Worm (Caenorhabditis elegans) whole organism, early embryonic: ENCODE measurements around the gene ZK688.1.
A peak's percentile ranks its signal among the peaks of the same experiment; 100 is the strongest.

ENCODE experiments used
- B0310.2 ChIP-seq: sonication (generic microtip); optimal IDR thresholded peaks from 2 replicates; lab custom pipeline; 2016; ENCODE audit warnings: mild to moderate bottlenecking, missing genetic modification characterization, missing compliant biosample characterization
- F13C5.2 ChIP-seq: sonication (generic microtip); optimal IDR thresholded peaks from 2 replicates; lab custom pipeline; 2017; ENCODE audit warnings: mild to moderate bottlenecking, missing genetic modification characterization, inconsistent platforms, missing compliant biosample characterization
- aly-1 ChIP-seq: sonication (generic microtip); optimal IDR thresholded peaks from 2 replicates; lab custom pipeline; 2016; ENCODE audit warnings: missing genetic modification characterization, missing compliant biosample characterization
- ama-1 ChIP-seq: fragments of 150-350 bp; optimal IDR thresholded peaks from 2 replicates; lab custom pipeline; 2014
- ceh-13 ChIP-seq: fragments of 200-800 bp; sonication (Bioruptor generic); optimal IDR thresholded peaks from 2 replicates; lab custom pipeline; 2018; ENCODE audit warnings: mild to moderate bottlenecking, missing genetic modification characterization, missing compliant biosample characterization
- ceh-36 ChIP-seq: sonication (generic microtip); optimal IDR thresholded peaks from 2 replicates; lab custom pipeline; 2016; ENCODE audit warnings: missing genetic modification characterization, inconsistent platforms, missing compliant biosample characterization
- ets-7 ChIP-seq: sonication (generic microtip); optimal IDR thresholded peaks from 2 replicates; lab custom pipeline; 2016; ENCODE audit warnings: missing genotype, missing genetic modification characterization, missing compliant biosample characterization
- flt-1 ChIP-seq: fragments of 200-800 bp; sonication (Bioruptor generic); IDR thresholded peaks from 2 replicates; pipeline ENCODE4 v1.3.6; 2022; ENCODE audit warnings: missing genetic modification characterization, missing compliant biosample characterization
- hmbx-1 ChIP-seq: sonication (generic microtip); optimal IDR thresholded peaks from 2 replicates; lab custom pipeline; 2016; ENCODE audit warnings: mild to moderate bottlenecking, missing genetic modification characterization, missing compliant biosample characterization
- hmg-4 ChIP-seq: fragments of 200-800 bp; sonication (Bioruptor generic); optimal IDR thresholded peaks from 2 replicates; lab custom pipeline; 2018; ENCODE audit warnings: mild to moderate bottlenecking, missing genetic modification characterization, missing compliant biosample characterization
- hnd-1 ChIP-seq: sonication (generic microtip); optimal IDR thresholded peaks from 2 replicates; lab custom pipeline; 2016; ENCODE audit warnings: missing genetic modification characterization, missing compliant biosample characterization
- pes-1 ChIP-seq: fragments of 200-800 bp; sonication (Bioruptor generic); IDR thresholded peaks from 2 replicates; pipeline ENCODE4 v1.3.6; 2022; ENCODE audit warnings: missing genetic modification reagents, missing genetic modification characterization, missing compliant biosample characterization
- scrt-1 ChIP-seq: fragments of 200-800 bp; sonication (Bioruptor generic); IDR thresholded peaks from 2 replicates; pipeline ENCODE4 v1.3.6; 2022; ENCODE audit warnings: missing genetic modification characterization, missing compliant biosample characterization
- sea-1 ChIP-seq: fragments of 200-800 bp; sonication (Bioruptor generic); conservative IDR thresholded peaks from 2 replicates; pipeline ENCODE4 v1.3.6; 2022; ENCODE audit warnings: missing genetic modification characterization, missing compliant biosample characterization
- tbx-11 ChIP-seq: fragments of 200-800 bp; sonication (Bioruptor generic); IDR thresholded peaks from 2 replicates; pipeline ENCODE4 v1.3.6; 2022; ENCODE audit warnings: missing genetic modification characterization, missing compliant biosample characterization
- tbx-37 ChIP-seq: fragments of 200-800 bp; sonication (Bioruptor generic); conservative IDR thresholded peaks from 2 replicates; pipeline ENCODE4 v1.3.6; 2022; ENCODE audit warnings: missing genetic modification reagents, missing genetic modification characterization, missing compliant biosample characterization
- tra-4 ChIP-seq: sonication (generic microtip); optimal IDR thresholded peaks from 2 replicates; lab custom pipeline; 2017; ENCODE audit warnings: missing genetic modification characterization, missing compliant biosample characterization

ZK688.1 gene

DNA sequence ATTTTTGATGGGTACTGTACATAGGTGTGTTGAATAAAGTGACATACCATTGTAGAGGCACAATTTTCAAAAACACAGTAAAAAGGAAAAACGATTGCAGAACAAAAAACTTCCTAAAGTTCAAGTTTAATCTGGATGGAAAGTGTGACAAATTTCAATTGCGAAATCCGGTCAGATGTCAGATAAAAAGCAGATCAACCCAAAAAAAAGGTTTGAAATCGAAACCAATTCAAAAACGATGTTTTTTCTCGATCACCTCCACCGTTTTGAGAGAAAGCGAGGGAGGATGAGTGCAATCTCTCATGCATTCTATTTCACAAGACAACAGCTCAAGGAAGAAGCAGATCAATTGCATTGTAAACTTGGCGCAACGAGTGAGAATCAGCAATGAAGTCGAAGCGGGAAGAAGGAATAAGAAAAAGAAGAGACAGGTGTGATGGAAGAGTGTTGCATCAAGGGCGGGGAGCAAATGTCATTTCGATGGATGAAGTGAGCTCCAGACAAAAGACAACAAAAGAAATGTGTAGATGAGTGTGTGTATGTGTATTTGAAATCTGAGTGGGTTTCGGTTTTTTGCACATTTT, 29.1 kb upstream of the ZK688.1 start:
- no peak for TF ChIP-seq tbx-11 (GFP tag; lab: Robert Waterston, UW)
- no peak for TF ChIP-seq hmg-4
- TF ChIP-seq hmbx-1 (tag; lab: Kevin White, UChicago): no peak
- no peak for TF ChIP-seq ama-1
- no peak for TF ChIP-seq ceh-36 (tag; lab: Kevin White, UChicago)
- TF ChIP-seq flt-1: no peak
- TF ChIP-seq F13C5.2 (tag; lab: Kevin White, UChicago): no peak
- TF ChIP-seq aly-1 (tag; lab: Kevin White, UChicago): no peak
- no peak for TF ChIP-seq ceh-13
- TF ChIP-seq tra-4: no peak

- TF ChIP-seq aly-1 (tag; lab: Kevin White, UChicago) (no peak), tbx-37 (GFP tag; lab: Robert Waterston, UW) (no peak), hnd-1 (no peak)
Observed at ce11 chrIII:7882900-7883299, 26.5 kb upstream of the ZK688.1 start, which contains the start of gene ZK688.9. Gene ZK688.9, minus strand, starts transcription at chrIII:7883000.

- TF ChIP-seq scrt-1 (GFP tag; lab: Robert Waterston, UW) (no peak), hmg-4 (no peak), ets-7 (no peak)
Observed at ce11 chrIII:7884863-7885262, 24.5 kb upstream of the ZK688.1 start, which contains the start of gene ZK688.11. Gene ZK688.11, minus strand, starts transcription at chrIII:7884963.

DNA sequence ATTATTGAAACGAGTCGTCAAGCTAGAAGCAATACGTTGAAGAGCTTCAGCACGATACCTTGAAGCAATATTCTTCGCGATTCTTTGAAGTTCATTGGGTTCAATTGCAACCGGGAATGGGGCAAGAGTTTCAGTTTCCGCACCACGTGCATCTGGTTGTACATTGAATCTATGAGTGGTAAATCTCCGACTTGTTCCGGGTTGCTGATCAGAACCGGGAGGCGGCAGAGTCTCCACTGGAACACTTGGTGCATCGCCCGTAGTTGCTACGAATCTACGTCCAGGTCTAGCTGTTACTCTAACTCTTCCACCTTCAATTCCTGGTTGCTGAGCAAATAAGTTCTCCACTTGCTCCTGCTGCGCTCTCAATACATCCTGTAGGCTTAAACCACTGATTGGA, 20.3 kb upstream of the ZK688.1 start:
- no peak for TF ChIP-seq pes-1 (GFP tag; lab: Robert Waterston, UW)

DNA sequence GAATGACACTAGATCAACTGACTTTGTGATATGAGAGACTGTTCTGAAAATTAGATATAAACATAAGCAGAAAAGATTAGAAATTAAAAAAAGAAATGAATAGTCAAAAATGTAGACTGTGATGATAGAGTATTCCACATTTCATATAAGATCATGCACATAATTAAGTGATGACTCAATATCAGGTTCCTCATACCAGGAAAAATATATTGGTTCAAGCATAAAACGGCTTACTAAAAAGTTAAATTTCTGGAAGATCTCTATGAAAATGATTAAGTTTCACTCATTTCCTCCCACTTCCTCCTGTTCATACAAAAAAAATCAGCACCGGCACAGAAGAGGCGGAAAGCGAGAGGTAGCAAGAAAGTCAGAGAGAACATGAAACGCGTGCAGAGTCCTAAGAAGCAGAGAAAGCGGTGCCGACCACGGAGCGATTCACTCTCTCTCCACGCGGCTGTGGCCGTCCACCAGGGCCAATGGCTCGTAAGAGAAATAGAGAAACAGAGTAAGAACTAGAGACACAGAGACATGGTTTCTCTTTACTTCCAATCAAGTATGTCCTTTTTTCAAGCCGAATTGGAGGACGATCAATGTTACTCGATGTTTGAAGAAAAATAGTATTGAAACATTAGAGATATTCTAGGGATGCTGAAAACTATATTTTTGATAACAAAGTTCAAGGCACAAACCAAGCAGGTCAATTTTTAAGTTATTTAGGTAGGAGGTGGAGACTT, 17.6 kb upstream of the ZK688.1 start, which contains the start of the genes ZK688.5 and fahd-1:
ZK688.5 (minus strand) TSS at position 51 of the 734 bp plus-strand sequence.
fahd-1 (plus strand) TSS at position 684 of the 734 bp plus-strand sequence.
- TF ChIP-seq scrt-1 (GFP tag; lab: Robert Waterston, UW) (no peak), sea-1 (GFP tag; lab: Robert Waterston, UW) (peak; percentile 58; the same call in 1 of the 2 replicates), ceh-36 (tag; lab: Kevin White, UChicago) (no peak), flt-1 (no peak), F13C5.2 (tag; lab: Kevin White, UChicago) (peak; percentile 10)

DNA sequence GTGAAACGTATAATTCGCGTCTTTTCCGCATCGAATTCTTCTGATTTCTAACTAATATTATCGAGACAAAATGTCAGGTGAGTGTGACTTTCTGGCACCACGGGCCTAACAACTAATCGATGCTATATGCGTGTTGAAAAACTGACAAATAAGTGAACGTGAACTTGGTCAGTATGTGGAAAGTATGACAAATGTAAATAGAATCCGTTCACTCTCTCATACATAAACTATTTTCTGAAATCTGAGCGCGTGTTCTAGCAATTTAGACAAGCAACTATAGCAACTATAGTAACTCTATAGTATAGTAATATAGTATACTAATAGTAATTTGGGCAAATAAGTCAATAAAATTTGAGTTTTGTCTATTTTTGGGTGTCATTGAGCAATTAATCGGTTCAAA, 17.0 kb upstream of the ZK688.1 start:
- TF ChIP-seq ama-1: no peak
- TF ChIP-seq tra-4: no peak
- no peak for TF ChIP-seq aly-1 (tag; lab: Kevin White, UChicago)
- TF ChIP-seq ceh-13: no peak
- TF ChIP-seq F13C5.2 (tag; lab: Kevin White, UChicago): no peak
- TF ChIP-seq flt-1: no peak
- no peak for TF ChIP-seq ets-7
- TF ChIP-seq hmbx-1 (tag; lab: Kevin White, UChicago): no peak
- no peak for TF ChIP-seq B0310.2 (tag; lab: Kevin White, UChicago)
- TF ChIP-seq tbx-11 (GFP tag; lab: Robert Waterston, UW): no peak
- no peak for TF ChIP-seq pes-1 (GFP tag; lab: Robert Waterston, UW)
- TF ChIP-seq sea-1 (GFP tag; lab: Robert Waterston, UW): no peak
- no peak for TF ChIP-seq hnd-1
- TF ChIP-seq ceh-36 (tag; lab: Kevin White, UChicago): no peak
- no peak for TF ChIP-seq scrt-1 (GFP tag; lab: Robert Waterston, UW)
- TF ChIP-seq tbx-37 (GFP tag; lab: Robert Waterston, UW): no peak
- TF ChIP-seq hmg-4: no peak

- no peak for TF ChIP-seq tra-4
- no peak for TF ChIP-seq ets-7
- no peak for TF ChIP-seq tbx-11 (GFP tag; lab: Robert Waterston, UW)
- no peak for TF ChIP-seq tbx-37 (GFP tag; lab: Robert Waterston, UW)
- TF ChIP-seq hmbx-1 (tag; lab: Kevin White, UChicago): no peak
- no peak for TF ChIP-seq flt-1
- TF ChIP-seq aly-1 (tag; lab: Kevin White, UChicago): no peak
- TF ChIP-seq B0310.2 (tag; lab: Kevin White, UChicago): no peak
- no peak for TF ChIP-seq scrt-1 (GFP tag; lab: Robert Waterston, UW)
- no peak for TF ChIP-seq hnd-1
- no peak for TF ChIP-seq hmg-4
- no peak for TF ChIP-seq F13C5.2 (tag; lab: Kevin White, UChicago)
- TF ChIP-seq ama-1: no peak
- no peak for TF ChIP-seq ceh-13
- TF ChIP-seq sea-1 (GFP tag; lab: Robert Waterston, UW): no peak
- TF ChIP-seq pes-1 (GFP tag; lab: Robert Waterston, UW): no peak
- no peak for TF ChIP-seq ceh-36 (tag; lab: Kevin White, UChicago)
Observed at ce11 chrIII:7893224-7893623, 16.1 kb upstream of the ZK688.1 start.

ce11 chrIII:7894724-7895123, 14.6 kb upstream of the ZK688.1 start, which contains the start of gene ZK688.4:
Gene ZK688.4, plus strand, starts transcription at chrIII:7895024.
- TF ChIP-seq hnd-1 (no peak), B0310.2 (tag; lab: Kevin White, UChicago) (no peak), hmbx-1 (tag; lab: Kevin White, UChicago) (no peak), pes-1 (GFP tag; lab: Robert Waterston, UW) (no peak), scrt-1 (GFP tag; lab: Robert Waterston, UW) (no peak), ceh-13 (no peak), ceh-36 (tag; lab: Kevin White, UChicago) (no peak), tra-4 (no peak), flt-1 (no peak), sea-1 (GFP tag; lab: Robert Waterston, UW) (no peak), F13C5.2 (tag; lab: Kevin White, UChicago) (no peak)
